Worm (Caenorhabditis elegans) whole organism, mixed stage, embryonic: ENCODE results near the gene T28A11.4.

ENCODE experiments used
- bed-3 ChIP-seq: fragments of 200-800 bp; sonication (Bioruptor generic); optimal IDR thresholded peaks from 3 replicates; lab custom pipeline; 2018; ENCODE audit warnings: mild to moderate bottlenecking, missing genetic modification characterization, moderate library complexity, missing compliant biosample characterization
- blmp-1 ChIP-seq: fragments of 150-350 bp; optimal IDR thresholded peaks from 2 replicates; lab custom pipeline; 2014; ENCODE audit warnings: missing biosample characterization, missing genetic modification characterization
- ceh-39 ChIP-seq: fragments of 150-350 bp; optimal IDR thresholded peaks from 2 replicates; lab custom pipeline; 2014; ENCODE audit warnings: missing biosample characterization, missing genetic modification characterization
- ceh-43 ChIP-seq: fragments of 200-800 bp; sonication (Bioruptor generic); optimal IDR thresholded peaks from 2 replicates; lab custom pipeline; 2018; ENCODE audit warnings: mild to moderate bottlenecking, missing genetic modification characterization, moderate library complexity, missing compliant biosample characterization
- ceh-83 ChIP-seq: fragments of 200-800 bp; sonication (Bioruptor generic); optimal IDR thresholded peaks from 2 replicates; lab custom pipeline; 2018; ENCODE audit warnings: mild to moderate bottlenecking, missing genetic modification characterization, missing compliant biosample characterization
- ces-1 ChIP-seq: fragments of 150-350 bp; optimal IDR thresholded peaks from 2 replicates; lab custom pipeline; 2014; ENCODE audit warnings: missing biosample characterization, missing genetic modification reagents, missing genetic modification characterization
- elt-1 ChIP-seq: sonication (generic microtip); optimal IDR thresholded peaks from 2 replicates; lab custom pipeline; 2017; ENCODE audit warnings: missing genetic modification characterization, mild to moderate bottlenecking, missing compliant biosample characterization, antibody characterized with exemption, moderate library complexity, borderline replicate concordance; ENCODE audit not compliant: insufficient read depth
- elt-3 ChIP-seq: fragments of 150-350 bp; optimal IDR thresholded peaks from 2 replicates; lab custom pipeline; 2014; ENCODE audit warnings: missing biosample characterization, missing genetic modification characterization
- flh-1 ChIP-seq: fragments of 200-800 bp; sonication (Bioruptor generic); optimal IDR thresholded peaks from 2 replicates; lab custom pipeline; 2018; ENCODE audit warnings: mild to moderate bottlenecking, missing genetic modification characterization, moderate library complexity, missing compliant biosample characterization
- ham-2 ChIP-seq: fragments of 200-800 bp; sonication (Bioruptor generic); optimal IDR thresholded peaks from 2 replicates; lab custom pipeline; 2018; ENCODE audit warnings: mild to moderate bottlenecking, missing genetic modification characterization, missing compliant biosample characterization
- hlh-1 ChIP-seq: fragments of 150-350 bp; optimal IDR thresholded peaks from 2 replicates; lab custom pipeline; 2014; ENCODE audit warnings: missing biosample characterization, missing genetic modification reagents, missing genetic modification characterization
- lin-32 ChIP-seq: fragments of 200-800 bp; sonication (Bioruptor generic); optimal IDR thresholded peaks from 2 replicates; lab custom pipeline; 2018; ENCODE audit warnings: mild to moderate bottlenecking, missing genetic modification characterization, missing compliant biosample characterization
- lsy-2 ChIP-seq: fragments of 150-350 bp; optimal IDR thresholded peaks from 2 replicates; lab custom pipeline; 2014; ENCODE audit warnings: missing biosample characterization, missing genetic modification characterization
- mab-5 ChIP-seq: fragments of 150-350 bp; optimal IDR thresholded peaks from 2 replicates; lab custom pipeline; 2014; ENCODE audit warnings: missing biosample characterization, missing genetic modification characterization
- mep-1 ChIP-seq: fragments of 150-350 bp; optimal IDR thresholded peaks from 2 replicates; lab custom pipeline; 2017; ENCODE audit warnings: missing biosample characterization, missing genetic modification reagents, missing genetic modification characterization, inconsistent platforms
- mls-2 ChIP-seq: sonication (generic microtip); optimal IDR thresholded peaks from 2 replicates; lab custom pipeline; 2016; ENCODE audit warnings: mild to moderate bottlenecking, missing genetic modification characterization, moderate library complexity, missing compliant biosample characterization
- nhr-12 ChIP-seq: fragments of 150-350 bp; optimal IDR thresholded peaks from 2 replicates; lab custom pipeline; 2014; ENCODE audit warnings: missing biosample characterization, missing genetic modification characterization
- nhr-2 ChIP-seq: fragments of 150-350 bp; optimal IDR thresholded peaks from 2 replicates; lab custom pipeline; 2014; ENCODE audit warnings: missing biosample characterization, missing genetic modification characterization
- nhr-237 ChIP-seq: fragments of 150-350 bp; optimal IDR thresholded peaks from 2 replicates; lab custom pipeline; 2014; ENCODE audit warnings: missing biosample characterization, missing genetic modification characterization
- nhr-28 ChIP-seq: fragments of 150-350 bp; optimal IDR thresholded peaks from 2 replicates; lab custom pipeline; 2014; ENCODE audit warnings: missing biosample characterization, missing genetic modification characterization
- nhr-76 ChIP-seq: sonication (generic microtip); optimal IDR thresholded peaks from 2 replicates; lab custom pipeline; 2017; ENCODE audit warnings: missing biosample characterization, missing genetic modification characterization
- pha-4 ChIP-seq: fragments of 150-350 bp; optimal IDR thresholded peaks from 2 replicates; lab custom pipeline; 2018; ENCODE audit warnings: missing biosample characterization, missing genetic modification reagents, missing genetic modification characterization
- sem-2 ChIP-seq: fragments of 200-800 bp; sonication (Bioruptor generic); optimal IDR thresholded peaks from 2 replicates; lab custom pipeline; 2018; ENCODE audit warnings: mild to moderate bottlenecking, missing genetic modification characterization, missing compliant biosample characterization
- snpc-4 ChIP-seq: fragments of 150-350 bp; optimal IDR thresholded peaks from 2 replicates; lab custom pipeline; 2014; ENCODE audit warnings: missing biosample characterization, missing genetic modification characterization
- sptf-1 ChIP-seq: sonication (generic microtip); optimal IDR thresholded peaks from 2 replicates; lab custom pipeline; 2017; ENCODE audit warnings: mild to moderate bottlenecking, missing genetic modification characterization, moderate library complexity, missing compliant biosample characterization
- tbx-8 ChIP-seq: fragments of 200-800 bp; sonication (Bioruptor generic); optimal IDR thresholded peaks from 2 replicates; lab custom pipeline; 2018; ENCODE audit warnings: mild to moderate bottlenecking, missing genetic modification characterization, moderate library complexity, missing compliant biosample characterization
- unc-120 ChIP-seq: sonication (generic microtip); optimal IDR thresholded peaks from 2 replicates; lab custom pipeline; 2017; ENCODE audit warnings: missing genetic modification characterization, missing compliant biosample characterization; ENCODE audit not compliant: poor library complexity, severe bottlenecking
- unc-39 ChIP-seq: fragments of 150-350 bp; optimal IDR thresholded peaks from 2 replicates; lab custom pipeline; 2014; ENCODE audit warnings: missing biosample characterization, missing genetic modification characterization
- unc-62 ChIP-seq: fragments of 150-350 bp; optimal IDR thresholded peaks from 2 replicates; lab custom pipeline; 2014; ENCODE audit warnings: missing biosample characterization, missing genetic modification reagents, missing genetic modification characterization
- zip-8 ChIP-seq: fragments of 150-350 bp; optimal IDR thresholded peaks from 2 replicates; lab custom pipeline; 2014; ENCODE audit warnings: missing biosample characterization, missing genetic modification characterization
- ztf-11 ChIP-seq: fragments of 150-350 bp; optimal IDR thresholded peaks from 2 replicates; lab custom pipeline; 2014; ENCODE audit warnings: missing biosample characterization, missing genetic modification characterization

The T28A11.4 gene

ce11 chrV:3279138-3279537, 5.3 kb downstream of the T28A11.4 start:
- TF ChIP-seq tbx-8 (GFP tag; lab: Kevin White, UChicago) = no peak
- no peak for TF ChIP-seq nhr-12 (tag; lab: Kevin White, UChicago)
- no peak for TF ChIP-seq sptf-1 (tag; lab: Kevin White, UChicago)
- no peak for TF ChIP-seq lin-32 (GFP tag; lab: Kevin White, UChicago)
- no peak for TF ChIP-seq unc-120 (tag; lab: Kevin White, UChicago)
- TF ChIP-seq ces-1 (GFP tag; lab: Kevin White, UChicago) = no peak
- TF ChIP-seq zip-8 = no peak
- no peak for TF ChIP-seq unc-39
- no peak for TF ChIP-seq ceh-39 (tag; lab: Kevin White, UChicago)
- no peak for TF ChIP-seq mep-1
- TF ChIP-seq unc-62 (GFP tag; lab: Kevin White, UChicago) = no peak
- TF ChIP-seq flh-1 (GFP tag; lab: Kevin White, UChicago) = no peak
- TF ChIP-seq pha-4 (tag; lab: Kevin White, UChicago) = no peak
- TF ChIP-seq blmp-1 = no peak
- no peak for TF ChIP-seq elt-1 (tag; lab: Kevin White, UChicago)
- TF ChIP-seq ztf-11 (tag; lab: Kevin White, UChicago) = no peak

- TF ChIP-seq pha-4 (tag; lab: Kevin White, UChicago) = no peak
- no peak for TF ChIP-seq sptf-1 (tag; lab: Kevin White, UChicago)
- TF ChIP-seq blmp-1 = no peak
- no peak for TF ChIP-seq hlh-1 (tag; lab: Kevin White, UChicago)
- no peak for TF ChIP-seq ham-2
- TF ChIP-seq sem-2 = no peak
- no peak for TF ChIP-seq ces-1 (GFP tag; lab: Kevin White, UChicago)
- TF ChIP-seq nhr-2 (tag; lab: Kevin White, UChicago) = no peak
- TF ChIP-seq ztf-11 (tag; lab: Kevin White, UChicago) = no peak
- no peak for TF ChIP-seq lsy-2
- no peak for TF ChIP-seq lin-32 (GFP tag; lab: Kevin White, UChicago)
- no peak for TF ChIP-seq mab-5
- TF ChIP-seq nhr-12 (tag; lab: Kevin White, UChicago) = no peak
- TF ChIP-seq tbx-8 (GFP tag; lab: Kevin White, UChicago) = no peak
- no peak for TF ChIP-seq flh-1 (GFP tag; lab: Kevin White, UChicago)
- TF ChIP-seq elt-3 (tag; lab: Kevin White, UChicago) = no peak
- TF ChIP-seq nhr-28 = no peak
Observed at ce11 chrV:3280009-3280408, 6.2 kb downstream of the T28A11.4 start, which contains the start of gene T28A11.2. Gene T28A11.2 (plus strand): TSS chrV:3280379.

ce11 chrV:3281523-3281922, 7.7 kb downstream of the T28A11.4 start, which contains the start of gene T28A11.25:
Gene T28A11.25 (plus strand): TSS chrV:3281823.
- no peak for TF ChIP-seq mls-2 (tag; lab: Kevin White, UChicago)
- TF ChIP-seq lin-32 (GFP tag; lab: Kevin White, UChicago) = no peak
- no peak for TF ChIP-seq nhr-76 (tag; lab: Kevin White, UChicago)
- no peak for TF ChIP-seq zip-8
- TF ChIP-seq ceh-83 (GFP tag; lab: Kevin White, UChicago) = no peak

- TF ChIP-seq ham-2 (no peak), mab-5 (no peak), sptf-1 (tag; lab: Kevin White, UChicago) (no peak), ceh-43 (no peak), nhr-76 (tag; lab: Kevin White, UChicago) (no peak), elt-1 (tag; lab: Kevin White, UChicago) (no peak), snpc-4 (tag; lab: Kevin White, UChicago) (no peak), ces-1 (GFP tag; lab: Kevin White, UChicago) (no peak), mls-2 (tag; lab: Kevin White, UChicago) (no peak), lsy-2 (no peak), nhr-237 (no peak), ceh-83 (GFP tag; lab: Kevin White, UChicago) (no peak), tbx-8 (GFP tag; lab: Kevin White, UChicago) (no peak), bed-3 (GFP tag; lab: Kevin White, UChicago) (no peak), unc-62 (GFP tag; lab: Kevin White, UChicago) (no peak), hlh-1 (tag; lab: Kevin White, UChicago) (no peak), nhr-28 (no peak), blmp-1 (no peak), ceh-39 (tag; lab: Kevin White, UChicago) (no peak)
Observed at ce11 chrV:3282957-3283356, 9.1 kb downstream of the T28A11.4 start, which contains the start of gene str-64. Gene str-64 (plus strand): TSS chrV:3283257.

ce11 chrV:3284629-3285028, 10.8 kb downstream of the T28A11.4 start, which contains the start of gene F35F10.5:
Gene F35F10.5 (plus strand): TSS chrV:3284929.
- no peak for TF ChIP-seq bed-3 (GFP tag; lab: Kevin White, UChicago)
